Worm (Caenorhabditis elegans): Measurements from ENCODE around the gene F13D12.5.
A peak's percentile ranks its signal among the peaks of the same experiment; 100 is the strongest.

F13D12.5 gene

DNA sequence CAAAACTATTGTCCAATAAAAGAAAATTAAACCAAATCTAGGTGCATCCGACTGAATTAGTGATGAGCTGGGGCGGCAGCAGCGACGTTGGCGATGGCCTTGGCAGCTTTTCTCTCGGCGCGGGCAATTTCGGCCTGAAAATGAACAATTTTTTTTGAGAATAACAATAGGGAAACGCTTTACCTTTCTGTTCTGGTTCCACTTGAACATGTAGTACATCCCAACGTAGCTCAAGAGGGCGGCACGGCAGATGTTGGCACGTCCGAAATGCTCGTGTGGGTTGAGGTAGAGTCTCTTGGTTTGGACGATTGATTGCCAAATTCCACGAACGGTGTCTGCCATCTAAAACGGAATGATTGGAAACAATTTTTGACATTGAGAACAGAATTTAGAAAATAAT is 47.6 kb downstream of the F13D12.5 start, which contains the start of gene F44E5.1:
F44E5.1 (minus strand) TSS at position 342 of the 400 bp plus-strand sequence.
- TF ChIP-seq ztf-4 (tag; optimal IDR thresholded peaks at IDR 0.05) (no peak), ama-1 (optimal IDR thresholded peaks at IDR 0.05) (no peak), jun-1 (tag; optimal IDR thresholded peaks at IDR 0.05) (no peak), nfya-1 (tag; optimal IDR thresholded peaks at IDR 0.05; ENCODE audit: insufficient read depth) (no peak)

DNA sequence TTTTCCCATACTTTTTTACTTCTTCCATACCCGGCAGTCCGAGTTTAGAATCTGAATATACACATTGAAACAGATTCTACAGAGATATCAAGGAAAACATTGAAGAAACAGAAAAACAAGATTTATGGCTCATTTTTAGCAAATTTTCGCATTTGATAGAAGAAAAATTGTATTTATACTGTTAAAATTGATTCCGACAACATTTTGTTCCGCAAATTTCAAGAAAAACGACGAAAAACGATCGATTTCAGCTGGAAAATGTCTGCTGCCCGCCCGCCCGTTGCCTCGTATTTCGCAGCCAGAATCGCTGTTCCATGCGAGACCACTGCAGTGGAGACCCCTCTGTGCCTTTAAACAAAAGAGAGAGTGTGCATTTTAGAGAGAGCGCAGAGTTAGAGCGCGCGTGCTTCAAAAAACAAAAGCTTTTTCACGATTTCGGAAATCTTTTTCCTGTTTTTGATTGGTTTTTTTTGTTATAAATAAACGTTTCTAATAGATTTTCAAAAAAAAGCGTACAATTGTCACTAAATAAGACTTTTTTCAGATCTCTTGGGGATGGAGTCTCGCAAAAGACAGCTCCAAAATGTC is 51.4 kb downstream of the F13D12.5 start, which contains the start of the genes patr-1 and dna-2:
patr-1 (minus strand) TSS at position 51 of the 588 bp plus-strand sequence.
dna-2 (plus strand) TSS at position 538 of the 588 bp plus-strand sequence.
- TF ChIP-seq sea-2 (GFP tag; optimal IDR thresholded peaks at IDR 0.05): no peak
- TF ChIP-seq nhr-28 (tag; optimal IDR thresholded peaks at IDR 0.05): no peak
- TF ChIP-seq nhr-43 (tag; optimal IDR thresholded peaks at IDR 0.05; ENCODE audit: poor library complexity, severe bottlenecking): peak; percentile 19
- no peak for TF ChIP-seq mdl-1 (tag; optimal IDR thresholded peaks at IDR 0.05)
- no peak for TF ChIP-seq fos-1 (tag; optimal IDR thresholded peaks at IDR 0.05)
- no peak for TF ChIP-seq ceh-9 (tag; optimal IDR thresholded peaks at IDR 0.05)
- TF ChIP-seq lin-15B (tag; optimal IDR thresholded peaks at IDR 0.05): peak; percentile 78
- no peak for TF ChIP-seq unc-39 (tag; optimal IDR thresholded peaks at IDR 0.05)
- no peak for TF ChIP-seq nhr-11 (tag; optimal IDR thresholded peaks at IDR 0.05)
- peak; percentile 24 for TF ChIP-seq lin-39 (tag; optimal IDR thresholded peaks at IDR 0.05)
- TF ChIP-seq nhr-23 (tag; optimal IDR thresholded peaks at IDR 0.05): peak; percentile 48
- no peak for TF ChIP-seq ztf-11 (tag; optimal IDR thresholded peaks at IDR 0.05)
- TF ChIP-seq zag-1 (tag; optimal IDR thresholded peaks at IDR 0.05): no peak
- peak; percentile 31 for TF ChIP-seq elt-2 (tag; optimal IDR thresholded peaks at IDR 0.05)
- peak; percentile 36 for TF ChIP-seq hmg-11 (tag; optimal IDR thresholded peaks at IDR 0.05)
- TF ChIP-seq ama-1 (optimal IDR thresholded peaks at IDR 0.05): no peak
- peak; percentile 85 for TF ChIP-seq nfya-1 (tag; optimal IDR thresholded peaks at IDR 0.05; ENCODE audit: insufficient read depth)
- TF ChIP-seq nhr-25 (tag; optimal IDR thresholded peaks at IDR 0.05): peak; percentile 49
- peak; percentile 45 for TF ChIP-seq skn-1 (tag; optimal IDR thresholded peaks at IDR 0.05)
- TF ChIP-seq egl-5 (tag; optimal IDR thresholded peaks at IDR 0.05): peak; percentile 5
- TF ChIP-seq elt-1 (tag; optimal IDR thresholded peaks at IDR 0.05): no peak
- TF ChIP-seq fkh-10 (GFP tag; optimal IDR thresholded peaks at IDR 0.05): no peak
- no peak for TF ChIP-seq tbx-2 (tag; optimal IDR thresholded peaks at IDR 0.05)
- no peak for TF ChIP-seq nhr-67 (tag; optimal IDR thresholded peaks at IDR 0.05)
- TF ChIP-seq nhr-76 (tag; optimal IDR thresholded peaks at IDR 0.05): no peak
- no peak for TF ChIP-seq lsy-12 (tag; optimal IDR thresholded peaks at IDR 0.05)
- peak; percentile 43 for TF ChIP-seq R02D3.7 (tag; optimal IDR thresholded peaks at IDR 0.05)
- TF ChIP-seq nhr-237 (tag; optimal IDR thresholded peaks at IDR 0.05): no peak
- TF ChIP-seq aly-2 (tag; optimal IDR thresholded peaks at IDR 0.05): no peak
- peak; percentile 77 for TF ChIP-seq pha-4 (tag; optimal IDR thresholded peaks at IDR 0.05)
- TF ChIP-seq nhr-77 (tag; optimal IDR thresholded peaks at IDR 0.05): no peak
- no peak for TF ChIP-seq fkh-2 (tag; optimal IDR thresholded peaks at IDR 0.05)
- TF ChIP-seq ztf-4 (tag; optimal IDR thresholded peaks at IDR 0.05): no peak
- no peak for TF ChIP-seq mml-1 (tag; optimal IDR thresholded peaks at IDR 0.05)
